Fruit fly (Drosophila melanogaster) whole organism, wandering third instar larva: ENCODE measurements around the gene MED20.

ENCODE experiments used
- CG32264 ChIP-seq: fragments of 200-800 bp; sonication (Bioruptor generic); optimal IDR thresholded peaks from 2 replicates; lab custom pipeline; 2016; ENCODE audit warnings: missing biosample characterization, missing genetic modification characterization
- CG9705 ChIP-seq: fragments of 200-800 bp; sonication (Bioruptor generic); optimal IDR thresholded peaks from 2 replicates; lab custom pipeline; 2018; ENCODE audit warnings: missing biosample characterization, mild to moderate bottlenecking, missing genetic modification characterization
- CrebA ChIP-seq: fragments of 200-800 bp; sonication (Bioruptor generic); optimal IDR thresholded peaks from 2 replicates; lab custom pipeline; 2016; ENCODE audit warnings: missing biosample characterization, mild to moderate bottlenecking, missing genetic modification characterization, borderline replicate concordance
- Dfd ChIP-seq: fragments of >200 bp; optimal IDR thresholded peaks from 2 replicates; lab custom pipeline; 2017; ENCODE audit warnings: missing biosample characterization, missing genetic modification characterization
- Dif ChIP-seq: fragments of 200-275, 200-300 bp; sonication (Bioruptor generic); optimal IDR thresholded peaks from 2 replicates; lab custom pipeline; 2018; ENCODE audit warnings: missing biosample characterization, missing genetic modification characterization; ENCODE audit not compliant: partially characterized antibody
- GATAd ChIP-seq: sonication (Bioruptor generic); optimal IDR thresholded peaks from 2 replicates; lab custom pipeline; 2016; ENCODE audit warnings: missing biosample characterization, missing genetic modification characterization
- HLH106 ChIP-seq: fragments of 200-800 bp; optimal IDR thresholded peaks from 3 replicates; lab custom pipeline; 2019; ENCODE audit warnings: missing biosample characterization, mild to moderate bottlenecking, missing genetic modification characterization, moderate library complexity
- Hnf4 ChIP-seq: fragments of 200-800 bp; sonication (Bioruptor generic); optimal IDR thresholded peaks from 2 replicates; lab custom pipeline; 2016; ENCODE audit warnings: missing biosample characterization, mild to moderate bottlenecking, missing genetic modification characterization
- Hr83 ChIP-seq: fragments of 200-300 bp; sonication (Bioruptor generic); optimal IDR thresholded peaks from 2 replicates; lab custom pipeline; 2016; ENCODE audit warnings: missing biosample characterization, mild to moderate bottlenecking, missing genetic modification characterization, moderate library complexity; ENCODE audit not compliant: poor library complexity, severe bottlenecking
- Jra ChIP-seq: sonication (Bioruptor generic); optimal IDR thresholded peaks from 2 replicates; lab custom pipeline; 2016; ENCODE audit warnings: missing biosample characterization, missing genetic modification characterization
- Mio ChIP-seq: sonication (Bioruptor generic); optimal IDR thresholded peaks from 2 replicates; lab custom pipeline; 2016; ENCODE audit warnings: missing biosample characterization, missing genetic modification characterization
- N ChIP-seq: fragments of >200 bp; optimal IDR thresholded peaks from 2 replicates; lab custom pipeline; 2018; ENCODE audit warnings: missing biosample characterization, missing external identifiers, missing genetic modification characterization
- OdsH ChIP-seq: fragments of 200-800 bp; sonication (Bioruptor generic); optimal IDR thresholded peaks from 2 replicates; lab custom pipeline; 2016; ENCODE audit warnings: missing biosample characterization, mild to moderate bottlenecking, missing genetic modification characterization
- Rel ChIP-seq, 2 experiments: fragments of 200-800 bp; sonication (Bioruptor generic) in 1 of 2; optimal IDR thresholded peaks; 2 replicates in 1 of 2; 3 replicates in 1 of 2; lab custom pipeline; 2016 to 2019; ENCODE audit warnings: mild to moderate bottlenecking in 2 of 2, missing biosample characterization in 2 of 2, missing genetic modification characterization in 2 of 2, moderate library complexity in 1 of 2
- Sp1 ChIP-seq: fragments of 200-800 bp; sonication (Bioruptor generic); optimal IDR thresholded peaks from 3 replicates; lab custom pipeline; 2019; ENCODE audit warnings: missing biosample characterization, mild to moderate bottlenecking, missing genetic modification characterization, moderate library complexity
- Vsx2 ChIP-seq: fragments of 200-300, 225-300 bp; sonication (Bioruptor generic); optimal IDR thresholded peaks from 2 replicates; lab custom pipeline; 2018; ENCODE audit warnings: missing biosample characterization, missing genetic modification characterization; ENCODE audit not compliant: partially characterized antibody
- br ChIP-seq: fragments of 200-800 bp; sonication (Bioruptor generic); optimal IDR thresholded peaks from 2 replicates; lab custom pipeline; 2016; ENCODE audit warnings: missing biosample characterization, missing genetic modification characterization
- brk ChIP-seq: fragments of 200-800 bp; sonication (Bioruptor generic); optimal IDR thresholded peaks from 2 replicates; lab custom pipeline; 2016; ENCODE audit warnings: missing biosample characterization, mild to moderate bottlenecking, missing genetic modification characterization
- dl ChIP-seq, 2 experiments: fragments of 175-275, 200-275 bp in 1 of 2; fragments of 200-275 bp in 1 of 2; sonication (Bioruptor generic); optimal IDR thresholded peaks; lab custom pipeline; 2018; ENCODE audit warnings: mild to moderate bottlenecking in 2 of 2, missing biosample characterization in 2 of 2, missing genetic modification characterization in 2 of 2, moderate library complexity in 2 of 2; ENCODE audit not compliant: partially characterized antibody in 2 of 2, insufficient read depth in 1 of 2
- dmrt93B ChIP-seq: fragments of 200-800 bp; sonication (Bioruptor generic); optimal IDR thresholded peaks from 2 replicates; lab custom pipeline; 2018; ENCODE audit warnings: missing biosample characterization, mild to moderate bottlenecking, missing genetic modification characterization
- dsf ChIP-seq: sonication (Bioruptor generic); optimal IDR thresholded peaks from 2 replicates; lab custom pipeline; 2016; ENCODE audit warnings: missing biosample characterization, missing genetic modification characterization, borderline replicate concordance
- ey ChIP-seq: fragments of 200-800 bp; sonication (Bioruptor generic); optimal IDR thresholded peaks from 2 replicates; lab custom pipeline; 2016; ENCODE audit warnings: missing biosample characterization, missing genetic modification characterization
- foxo ChIP-seq, 2 experiments: fragments of 200-800 bp; sonication (Bioruptor generic); optimal IDR thresholded peaks; 2 replicates in 1 of 2; 3 replicates in 1 of 2; lab custom pipeline; 2016 to 2017; ENCODE audit warnings: missing biosample characterization in 2 of 2, missing genetic modification characterization in 2 of 2
- fru ChIP-seq: fragments of 200-800 bp; sonication (Bioruptor generic); optimal IDR thresholded peaks from 3 replicates; lab custom pipeline; 2016; ENCODE audit warnings: missing biosample characterization, mild to moderate bottlenecking, missing genetic modification characterization
- h ChIP-seq: fragments of 200-800 bp; sonication (Bioruptor generic); optimal IDR thresholded peaks from 3 replicates; lab custom pipeline; 2016; ENCODE audit warnings: missing biosample characterization, mild to moderate bottlenecking, missing genetic modification characterization
- jim ChIP-seq: fragments of 175-275, 200-325 bp; sonication (Bioruptor generic); optimal IDR thresholded peaks from 2 replicates; lab custom pipeline; 2016; ENCODE audit warnings: missing biosample characterization, mild to moderate bottlenecking, missing genetic modification characterization
- lola ChIP-seq: fragments of >200 bp; optimal IDR thresholded peaks from 2 replicates; lab custom pipeline; 2017; ENCODE audit warnings: missing biosample characterization, missing genetic modification characterization
- psq ChIP-seq: fragments of 200-800 bp; sonication (Bioruptor generic); optimal IDR thresholded peaks from 3 replicates; lab custom pipeline; 2017; ENCODE audit warnings: missing biosample characterization, mild to moderate bottlenecking, missing genetic modification characterization, moderate library complexity
- rgr ChIP-seq: fragments of 200-800 bp; sonication (Bioruptor generic); optimal IDR thresholded peaks from 3 replicates; lab custom pipeline; 2016; ENCODE audit warnings: missing biosample characterization, mild to moderate bottlenecking, missing genetic modification characterization
- sv ChIP-seq: fragments of 200-800 bp; sonication (Bioruptor generic); optimal IDR thresholded peaks from 3 replicates; lab custom pipeline; 2016; ENCODE audit warnings: missing biosample characterization, missing genetic modification characterization
- woc ChIP-seq: sonication (Bioruptor generic); optimal IDR thresholded peaks from 2 replicates; lab custom pipeline; 2016; ENCODE audit warnings: missing biosample characterization, mild to moderate bottlenecking, missing genetic modification characterization

The MED20 gene

dm6 chr2L:8071112-8071976, 1.3 kb downstream of the MED20 start, which contains the start of gene poe:
TSS of gene poe (minus strand) at chr2L:8071624.
- TF ChIP-seq Hr83 (GFP tag; lab: Kevin White, UChicago) = peak; percentile 68
- TF ChIP-seq Sp1 (GFP tag; lab: Kevin White, UChicago) = peak; percentile 62
- no peak for TF ChIP-seq Rel (GFP tag; optimal IDR thresholded peaks at IDR 0.05; lab: Kevin White, UChicago)
- TF ChIP-seq Rel (tag; optimal IDR thresholded peaks at IDR 0.05; lab: Kevin White, UChicago) = peak; percentile 78
- no peak for TF ChIP-seq Dfd (GFP tag; lab: Kevin White, UChicago)

DNA sequence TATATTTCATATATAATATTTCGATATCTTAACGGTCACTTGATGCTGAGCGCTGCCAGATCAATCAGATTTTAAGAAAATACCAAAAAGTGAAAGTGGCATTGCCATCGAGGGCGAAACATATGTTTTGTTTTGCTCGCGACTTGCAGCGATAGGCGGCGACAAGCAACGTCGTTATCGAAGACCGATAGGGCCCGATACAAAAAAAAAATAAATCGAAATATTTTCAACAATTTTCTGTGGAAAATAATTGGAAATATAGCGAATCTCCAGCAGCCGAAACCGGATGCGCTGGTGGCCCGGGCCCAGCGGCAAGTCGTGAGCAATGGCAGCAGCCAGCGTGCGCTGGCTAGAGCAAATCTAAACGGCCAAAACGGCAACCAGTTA, 29.4 kb downstream of the MED20 start, which contains the start of gene Megf8:
Gene Megf8 (plus strand): TSS at position 190 of the 387 bp plus-strand sequence.
- TF ChIP-seq foxo (GFP tag; optimal IDR thresholded peaks at IDR 0.05; lab: Kevin White, UChicago) = no peak
- TF ChIP-seq, all 38 proteins: peak for 0

- TF ChIP-seq GATAd (no peak), jim (GFP tag; lab: Kevin White, UChicago) (no peak), sv (GFP tag; lab: Kevin White, UChicago) (peak; percentile 16), ey (no peak), dmrt93B (GFP tag; lab: Kevin White, UChicago) (no peak), Vsx2 (no peak), h (GFP tag; lab: Kevin White, UChicago) (peak; percentile 50), HLH106 (tag; lab: Kevin White, UChicago) (peak; percentile 17), CG9705 (GFP tag; lab: Kevin White, UChicago) (peak; percentile 25), psq (GFP tag; lab: Kevin White, UChicago) (peak; percentile 1), Dif (GFP tag; lab: Kevin White, UChicago) (no peak), CG32264 (GFP tag; lab: Kevin White, UChicago) (no peak), woc (GFP tag; lab: Kevin White, UChicago) (no peak), lola (GFP tag; lab: Kevin White, UChicago) (no peak), rgr (GFP tag; lab: Kevin White, UChicago) (no peak), Hnf4 (GFP tag; lab: Kevin White, UChicago) (no peak), dsf (GFP tag; lab: Kevin White, UChicago) (no peak), foxo (GFP tag; optimal IDR thresholded peaks at IDR 0.05; lab: Kevin White, UChicago) (peak in 1 of 2 experiments; percentile 45), Hr83 (GFP tag; lab: Kevin White, UChicago) (no peak), Sp1 (GFP tag; lab: Kevin White, UChicago) (peak; percentile 67), N (GFP tag; lab: Kevin White, UChicago) (no peak), dl (GFP tag; optimal IDR thresholded peaks at IDR 0.05; lab: Kevin White, UChicago; ENCODE audit: insufficient read depth in 1 of 2, partially characterized antibody in 2 of 2) (no peak), Mio (GFP tag; lab: Kevin White, UChicago) (no peak), brk (GFP tag; lab: Kevin White, UChicago) (no peak), br (GFP tag; lab: Kevin White, UChicago) (no peak), fru (GFP tag; lab: Kevin White, UChicago) (no peak), Jra (no peak), CrebA (GFP tag; lab: Kevin White, UChicago) (no peak), OdsH (GFP tag; lab: Kevin White, UChicago) (peak; percentile 35), Rel (GFP tag; optimal IDR thresholded peaks at IDR 0.05; lab: Kevin White, UChicago) (no peak), Rel (tag; optimal IDR thresholded peaks at IDR 0.05; lab: Kevin White, UChicago) (peak; percentile 50)
These were observed 29.9 kb downstream of the MED20 start, which contains the start of gene RpL36A for dm6 chr2L:8042645-8043281. TSS of gene RpL36A (minus strand) at chr2L:8042909.
